Fruit fly (Drosophila melanogaster) whole organism, embryonic: ENCODE measurements around the gene NT1.

Source experiments
- CG10431 ChIP-seq: fragments of 200-800 bp; sonication (Bioruptor generic); optimal IDR thresholded peaks from 3 replicates; lab custom pipeline; 2018; ENCODE audit warnings: missing biosample characterization, mild to moderate bottlenecking, missing genetic modification characterization
- CG11085 ChIP-seq: fragments of 200-800 bp; sonication (Bioruptor generic); IDR thresholded peaks from 2 replicates; pipeline ENCODE4 v1.3.6; 2022; ENCODE audit warnings: missing biosample characterization, missing genetic modification characterization
- CG12769 ChIP-seq: fragments of 200-800 bp; sonication (Bioruptor generic); optimal IDR thresholded peaks from 2 replicates; lab custom pipeline; 2019; ENCODE audit warnings: missing biosample characterization, mild to moderate bottlenecking, missing genetic modification characterization, moderate library complexity
- CG13287 ChIP-seq: fragments of 200-800 bp; sonication (Bioruptor generic); IDR thresholded peaks from 2 replicates; pipeline ENCODE4 v1.3.6; 2022; ENCODE audit warnings: missing biosample characterization, missing genetic modification characterization; ENCODE audit not compliant: partially characterized antibody
- CG14014 ChIP-seq: fragments of 200-800 bp; sonication (Bioruptor generic); IDR thresholded peaks from 2 replicates; pipeline ENCODE4 v1.3.6; 2022; ENCODE audit warnings: missing biosample characterization, missing genetic modification characterization
- CG1529 ChIP-seq: fragments of 200-800 bp; sonication (Bioruptor generic); optimal IDR thresholded peaks from 3 replicates; lab custom pipeline; 2018; ENCODE audit warnings: missing biosample characterization, missing genetic modification characterization
- CG16779 ChIP-seq: fragments of 200-800 bp; sonication (Bioruptor generic); IDR thresholded peaks from 2 replicates; pipeline ENCODE4 v1.3.6; 2022; ENCODE audit warnings: missing biosample characterization, missing genetic modification characterization
- CG18764 ChIP-seq: fragments of 200-800 bp; sonication (Bioruptor generic); optimal IDR thresholded peaks from 3 replicates; lab custom pipeline; 2016; ENCODE audit warnings: missing biosample characterization, missing genetic modification characterization
- CG2678 ChIP-seq: fragments of 200-800 bp; sonication (Bioruptor generic); optimal IDR thresholded peaks from 3 replicates; lab custom pipeline; 2019; ENCODE audit warnings: missing biosample characterization, mild to moderate bottlenecking, missing genetic modification characterization, moderate library complexity
- CG3065 ChIP-seq: fragments of 200-800 bp; sonication (Bioruptor generic); optimal IDR thresholded peaks from 2 replicates; lab custom pipeline; 2016; ENCODE audit warnings: missing biosample characterization, missing genetic modification characterization
- CG32532 ChIP-seq: fragments of 200-800 bp; sonication (Bioruptor generic); IDR thresholded peaks from 2 replicates; pipeline ENCODE4 v1.3.6; 2022; ENCODE audit warnings: missing biosample characterization, missing genetic modification characterization
- CG3726 ChIP-seq: fragments of 200-800 bp; sonication (Bioruptor generic); IDR thresholded peaks from 3 replicates; pipeline ENCODE4, ENCODE4 v1.3.6; 2022; ENCODE audit warnings: missing biosample characterization, missing genetic modification characterization
- CG4404 ChIP-seq: fragments of 200-800 bp; sonication (Bioruptor generic); IDR thresholded peaks from 2 replicates; pipeline ENCODE4 v1.3.6; 2022; ENCODE audit warnings: missing biosample characterization, missing genetic modification characterization
- CG4854 ChIP-seq: fragments of 200-800 bp; sonication (Bioruptor generic); optimal IDR thresholded peaks from 2 replicates; lab custom pipeline; 2016; ENCODE audit warnings: missing biosample characterization, missing genetic modification characterization, inconsistent platforms
- CG6175 ChIP-seq: fragments of 200-800 bp; sonication (Bioruptor generic); IDR thresholded peaks from 3 replicates; pipeline ENCODE4 v1.3.6; 2022; ENCODE audit warnings: missing biosample characterization, missing genetic modification characterization
- CG7556 ChIP-seq: fragments of 200-800 bp; sonication (Bioruptor generic); optimal IDR thresholded peaks from 2 replicates; lab custom pipeline; 2017; ENCODE audit warnings: missing biosample characterization, mild to moderate bottlenecking, missing genetic modification characterization
- CG7786 ChIP-seq: fragments of 200-800 bp; sonication (Bioruptor generic); optimal IDR thresholded peaks from 2 replicates; lab custom pipeline; 2016; ENCODE audit warnings: missing biosample characterization, missing genetic modification characterization
- CG9437 ChIP-seq: fragments of 200-800 bp; sonication (Bioruptor generic); optimal IDR thresholded peaks from 2 replicates; lab custom pipeline; 2018; ENCODE audit warnings: missing biosample characterization, mild to moderate bottlenecking, missing genetic modification characterization
- CG9609 ChIP-seq: fragments of 200-800 bp; sonication (Bioruptor generic); optimal IDR thresholded peaks from 3 replicates; lab custom pipeline; 2016; ENCODE audit warnings: missing biosample characterization, missing genetic modification characterization
- CG9932 ChIP-seq: fragments of 200-800 bp; sonication (Bioruptor generic); IDR thresholded peaks from 2 replicates; pipeline ENCODE4 v1.3.6; 2022; ENCODE audit warnings: missing biosample characterization, missing genetic modification characterization
- Gug ChIP-seq: fragments of 200-800 bp; sonication (Bioruptor generic); IDR thresholded peaks from 4 replicates; pipeline ENCODE4 v1.3.6; 2022; ENCODE audit warnings: missing biosample characterization, missing genetic modification characterization
- H2.0 ChIP-seq: fragments of 200-800 bp; sonication (Bioruptor generic); IDR thresholded peaks from 2 replicates; pipeline ENCODE4 v1.3.6; 2022; ENCODE audit warnings: missing biosample characterization, missing genetic modification characterization
- Hr3 ChIP-seq: fragments of 200-800 bp; sonication (Bioruptor generic); optimal IDR thresholded peaks from 3 replicates; lab custom pipeline; 2016; ENCODE audit warnings: missing biosample characterization, missing genetic modification characterization
- Lim3 ChIP-seq: fragments of 200-800 bp; sonication (Bioruptor generic); IDR thresholded peaks from 2 replicates; pipeline ENCODE4 v1.3.6; 2022; ENCODE audit warnings: missing biosample characterization, missing genetic modification characterization
- Lpt ChIP-seq: fragments of >200 bp; optimal IDR thresholded peaks from 2 replicates; lab custom pipeline; 2018; ENCODE audit warnings: missing biosample characterization, missing genetic modification characterization
- Meics ChIP-seq: fragments of 200-800 bp; sonication (Bioruptor generic); optimal IDR thresholded peaks from 2 replicates; lab custom pipeline; 2017; ENCODE audit warnings: missing biosample characterization, mild to moderate bottlenecking, missing genetic modification characterization
- Nf-YA ChIP-seq: fragments of 200-800 bp; sonication (Bioruptor generic); IDR thresholded peaks from 2 replicates; pipeline ENCODE4 v1.3.6; 2022; ENCODE audit warnings: missing biosample characterization, missing genetic modification characterization
- Rfx ChIP-seq: fragments of 200-800 bp; sonication (Bioruptor generic); IDR thresholded peaks from 2 replicates; pipeline ENCODE4 v1.3.6; 2022; ENCODE audit warnings: missing biosample characterization, missing genetic modification characterization
- Sox102F ChIP-seq: fragments of 200-800 bp; sonication (Bioruptor generic); optimal IDR thresholded peaks from 2 replicates; lab custom pipeline; 2018; ENCODE audit warnings: missing biosample characterization, mild to moderate bottlenecking, missing genetic modification characterization, moderate library complexity
- Sry-δ ChIP-seq: fragments of 200-800 bp; sonication (Bioruptor generic); optimal IDR thresholded peaks from 2 replicates; lab custom pipeline; 2016; ENCODE audit warnings: missing biosample characterization, missing genetic modification characterization
- Ssrp ChIP-seq: fragments of 200-800 bp; sonication (Bioruptor generic); optimal IDR thresholded peaks from 2 replicates; lab custom pipeline; 2018; ENCODE audit warnings: missing biosample characterization, mild to moderate bottlenecking, missing genetic modification characterization, moderate library complexity
- Usf ChIP-seq: fragments of 200-800 bp; sonication (Bioruptor generic); optimal IDR thresholded peaks from 2 replicates; lab custom pipeline; 2017; ENCODE audit warnings: missing genotype, missing biosample characterization, missing genetic modification characterization
- ap ChIP-seq: fragments of 200-800 bp; sonication (Bioruptor generic); IDR thresholded peaks from 2 replicates; pipeline ENCODE4 v1.3.6; 2022; ENCODE audit warnings: missing biosample characterization, missing genetic modification characterization
- ase ChIP-seq: fragments of 200-800 bp; sonication (Bioruptor generic); IDR thresholded peaks from 3 replicates; pipeline ENCODE4 v1.3.6; 2022; ENCODE audit warnings: missing biosample characterization, missing genetic modification characterization
- br ChIP-seq: fragments of >200 bp; optimal IDR thresholded peaks from 2 replicates; lab custom pipeline; 2017
- chif ChIP-seq, 2 experiments: fragments of 200-800 bp; sonication (Bioruptor generic); optimal IDR thresholded peaks; 3 replicates each; lab custom pipeline; 2016; ENCODE audit warnings: missing biosample characterization in 2 of 2, missing genetic modification characterization in 2 of 2
- crol ChIP-seq: fragments of 200-800 bp; sonication (Bioruptor generic); IDR thresholded peaks from 2 replicates; pipeline ENCODE4 v1.3.6; 2022; ENCODE audit warnings: missing biosample characterization, missing genetic modification characterization
- dm ChIP-seq: fragments of 200-800 bp; sonication (Bioruptor generic); optimal IDR thresholded peaks from 3 replicates; lab custom pipeline; 2016; ENCODE audit warnings: missing biosample characterization, missing genetic modification characterization
- ems ChIP-seq: fragments of 200-800 bp; sonication (Bioruptor generic); optimal IDR thresholded peaks from 3 replicates; lab custom pipeline; 2016; ENCODE audit warnings: missing biosample characterization, missing genetic modification characterization
- fd96Cb ChIP-seq: fragments of 200-800 bp; sonication (Bioruptor generic); optimal IDR thresholded peaks from 2 replicates; lab custom pipeline; 2018; ENCODE audit warnings: missing biosample characterization, mild to moderate bottlenecking, missing genetic modification characterization, moderate library complexity
- insv ChIP-seq, 2 experiments: fragments of 200-800 bp; sonication (Bioruptor generic); optimal IDR thresholded peaks; 3 replicates each; lab custom pipeline; 2016 to 2018; ENCODE audit warnings: missing biosample characterization in 2 of 2, missing genetic modification characterization in 2 of 2
- mirr ChIP-seq: fragments of 200-800 bp; sonication (Bioruptor generic); optimal IDR thresholded peaks from 3 replicates; lab custom pipeline; 2018; ENCODE audit warnings: missing biosample characterization, mild to moderate bottlenecking, missing genetic modification characterization
- nmo ChIP-seq: fragments of 200-800 bp; sonication (Bioruptor generic); optimal IDR thresholded peaks from 2 replicates; lab custom pipeline; 2018; ENCODE audit warnings: missing biosample characterization, mild to moderate bottlenecking, missing genetic modification characterization, moderate library complexity
- p53 ChIP-seq: fragments of 200-800 bp; sonication (Bioruptor generic); optimal IDR thresholded peaks from 2 replicates; lab custom pipeline; 2016; ENCODE audit warnings: missing biosample characterization, missing genetic modification characterization
- pzg ChIP-seq: fragments of 200-800 bp; sonication (Bioruptor generic); optimal IDR thresholded peaks from 3 replicates; lab custom pipeline; 2018; ENCODE audit warnings: missing biosample characterization, mild to moderate bottlenecking, missing genetic modification characterization, moderate library complexity
- rib ChIP-seq: fragments of 200-800 bp; sonication (Bioruptor generic); IDR thresholded peaks from 2 replicates; pipeline ENCODE4 v1.3.6; 2022; ENCODE audit warnings: missing biosample characterization, missing genetic modification characterization
- sisA ChIP-seq: fragments of 200-800 bp; sonication (Bioruptor generic); IDR thresholded peaks from 2 replicates; pipeline ENCODE4 v1.3.6; 2022; ENCODE audit warnings: missing biosample characterization, missing genetic modification characterization
- slbo ChIP-seq: fragments of 200-800 bp; sonication (Bioruptor generic); IDR thresholded peaks from 2 replicates; pipeline ENCODE4 v1.3.6; 2022; ENCODE audit warnings: missing biosample characterization, missing genetic modification characterization
- slp2 ChIP-seq: fragments of 200-800 bp; sonication (Bioruptor generic); optimal IDR thresholded peaks from 2 replicates; lab custom pipeline; 2016; ENCODE audit warnings: missing biosample characterization, missing genetic modification characterization
- sqz ChIP-seq: fragments of 200-800 bp; sonication (Bioruptor generic); optimal IDR thresholded peaks from 3 replicates; lab custom pipeline; 2018; ENCODE audit warnings: missing biosample characterization, mild to moderate bottlenecking, missing genetic modification characterization
- tna ChIP-seq: fragments of 200-800 bp; sonication (Bioruptor generic); IDR thresholded peaks from 2 replicates; pipeline ENCODE4 v1.3.6; 2022; ENCODE audit warnings: missing biosample characterization, missing genetic modification characterization; ENCODE audit not compliant: partially characterized antibody
- ttk ChIP-seq: fragments of 200-800 bp; sonication (Bioruptor generic); IDR thresholded peaks from 2 replicates; pipeline ENCODE4 v2.1.2; 2022; ENCODE audit warnings: missing biosample characterization, missing genetic modification characterization
- tup ChIP-seq: fragments of 200-800 bp; sonication (Bioruptor generic); optimal IDR thresholded peaks from 2 replicates; lab custom pipeline; 2016; ENCODE audit warnings: missing biosample characterization, mild to moderate bottlenecking, missing genetic modification characterization, moderate library complexity

The NT1 gene

DNA sequence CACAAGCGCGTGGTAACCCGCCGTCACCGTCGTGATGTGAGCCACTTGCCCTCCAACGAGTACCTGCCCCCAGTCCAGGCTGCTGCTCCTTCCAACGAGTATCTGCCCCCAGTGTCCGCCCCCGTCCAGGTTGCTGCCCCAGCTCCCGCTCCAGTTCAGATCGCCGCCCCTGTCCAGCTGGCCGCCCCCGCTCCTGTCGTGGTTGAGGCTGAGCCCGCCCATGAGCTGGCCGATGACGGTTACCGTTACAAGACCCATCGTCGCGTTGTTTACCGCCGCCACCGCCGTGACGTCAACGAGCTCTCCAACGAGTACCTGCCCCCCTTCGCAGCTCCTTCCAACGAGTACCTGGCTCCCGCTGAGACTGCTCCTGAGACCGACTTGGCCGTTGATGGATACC lies 27.5 kb downstream of the NT1 start (continued):
- no peak for TF ChIP-seq CG13287 (GFP tag; lab: Robert Waterston, UW)
- no peak for TF ChIP-seq mirr (GFP tag; lab: Kevin White, UChicago)
- no peak for TF ChIP-seq dm
- TF ChIP-seq CG11085 (GFP tag; lab: Robert Waterston, UW): peak; percentile 61; the same call in 1 of the 2 replicates
- peak; percentile 46 for TF ChIP-seq slbo (GFP tag; lab: Robert Waterston, UW)
- TF ChIP-seq CG2678 (tag; lab: Kevin White, UChicago): no peak
- peak; percentile 44 for TF ChIP-seq Rfx (GFP tag; lab: Robert Waterston, UW)
- no peak for TF ChIP-seq Sry-δ (GFP tag; lab: Kevin White, UChicago)
- TF ChIP-seq chif (GFP tag; optimal IDR thresholded peaks at IDR 0.05; lab: Kevin White, UChicago): no peak
- TF ChIP-seq crol (GFP tag; lab: Robert Waterston, UW): no peak
- no peak for TF ChIP-seq CG16779 (GFP tag; lab: Robert Waterston, UW)
- peak; percentile 50; the same call in 1 of the 2 replicates for TF ChIP-seq CG9932 (GFP tag; lab: Robert Waterston, UW)
- no peak for TF ChIP-seq CG7556 (GFP tag; lab: Kevin White, UChicago)
- TF ChIP-seq CG7786 (GFP tag; lab: Kevin White, UChicago): no peak
- TF ChIP-seq tup (GFP tag; lab: Kevin White, UChicago): no peak
- TF ChIP-seq Hr3 (GFP tag; lab: Kevin White, UChicago): no peak
- no peak for TF ChIP-seq fd96Cb (tag; lab: Kevin White, UChicago)
- TF ChIP-seq H2.0: no peak
- peak; percentile 10; the same call in 1 of the 3 replicates for TF ChIP-seq CG6175 (GFP tag; lab: Robert Waterston, UW)
- TF ChIP-seq CG18764 (GFP tag; lab: Kevin White, UChicago): no peak
- no peak for TF ChIP-seq Lim3 (GFP tag; lab: Robert Waterston, UW)
- TF ChIP-seq CG4854 (GFP tag; lab: Kevin White, UChicago): no peak
- peak; percentile 30; the same call in 1 of the 2 replicates for TF ChIP-seq rib (GFP tag; lab: Robert Waterston, UW)
- 0 out of 3 replicates have a peak, but pooled peaks have one; percentile 4 for TF ChIP-seq ase (GFP tag; lab: Robert Waterston, UW)
- TF ChIP-seq CG32532 (GFP tag; lab: Robert Waterston, UW): no peak
- TF ChIP-seq p53 (GFP tag; lab: Kevin White, UChicago): no peak
- TF ChIP-seq tna (GFP tag; lab: Robert Waterston, UW): no peak; the same call in 1 of the 2 replicates
- no peak for TF ChIP-seq Nf-YA
- no peak for TF ChIP-seq CG9437
- TF ChIP-seq slp2: no peak
- TF ChIP-seq Gug (GFP tag; lab: Robert Waterston, UW): peak; percentile 4; the same call in 1 of the 4 replicates
- TF ChIP-seq CG1529: no peak
- TF ChIP-seq sisA (GFP tag; lab: Robert Waterston, UW): peak; percentile 23; the same call in 1 of the 2 replicates
- no peak for TF ChIP-seq Lpt
- TF ChIP-seq CG4404 (GFP tag; lab: Robert Waterston, UW): peak; percentile 35; the same call in 1 of the 2 replicates
- no peak for TF ChIP-seq br
- TF ChIP-seq nmo: no peak
- TF ChIP-seq sqz (GFP tag; lab: Kevin White, UChicago): no peak
- TF ChIP-seq Usf (GFP tag; lab: Kevin White, UChicago): no peak
- peak; percentile 5; the same call in 1 of the 2 replicates for TF ChIP-seq CG14014 (GFP tag; lab: Robert Waterston, UW)
- TF ChIP-seq Meics (GFP tag; lab: Kevin White, UChicago): no peak
- TF ChIP-seq Sox102F (GFP tag; lab: Kevin White, UChicago): no peak
- TF ChIP-seq insv (GFP tag; optimal IDR thresholded peaks at IDR 0.05; lab: Kevin White, UChicago): no peak
- no peak for TF ChIP-seq CG3065 (GFP tag; lab: Kevin White, UChicago)
- no peak for TF ChIP-seq CG9609 (GFP tag; lab: Kevin White, UChicago)
- TF ChIP-seq CG10431 (GFP tag; lab: Kevin White, UChicago): no peak
- no peak for TF ChIP-seq pzg
- no peak for TF ChIP-seq Ssrp (tag; lab: Kevin White, UChicago)
- no peak for TF ChIP-seq ap
- no peak for TF ChIP-seq CG3726 (GFP tag; lab: Robert Waterston, UW)
- TF ChIP-seq CG12769 (tag; lab: Kevin White, UChicago): peak; percentile 20
- TF ChIP-seq ttk (GFP tag; lab: Robert Waterston, UW): no peak
- TF ChIP-seq ems (GFP tag; lab: Kevin White, UChicago): no peak
